Fruit fly (Drosophila melanogaster): Measurements from ENCODE around the gene CG2150.

Gene CG2150

dm6 chr3R:31758587-31759167 lies 5.9 kb downstream of the CG2150 start, which contains the start of gene CG2187 (continued):
- TF ChIP-seq Hmx (GFP tag; optimal IDR thresholded peaks at IDR 0.05) (no peak), bbx (GFP tag; IDR thresholded peaks at IDR 0.05; ENCODE audit: partially characterized antibody) (no peak), klu (GFP tag; IDR thresholded peaks at IDR 0.05) (no peak), CG31365 (tag; optimal IDR thresholded peaks at IDR 0.05) (no peak), CG10274 (GFP tag; optimal IDR thresholded peaks at IDR 0.05) (no peak), CG4282 (GFP tag; optimal IDR thresholded peaks at IDR 0.05) (no peak), CG2129 (GFP tag; IDR thresholded peaks at IDR 0.05; ENCODE audit: partially characterized antibody) (no peak), mld (GFP tag; IDR thresholded peaks at IDR 0.05; ENCODE audit: partially characterized antibody) (no peak), sqz (GFP tag; optimal IDR thresholded peaks at IDR 0.05) (no peak), Doc2 (GFP tag; IDR thresholded peaks at IDR 0.05) (no peak), br (optimal IDR thresholded peaks at IDR 0.05) (no peak), Mes4 (GFP tag; optimal IDR thresholded peaks at IDR 0.05) (no peak), CG9876 (GFP tag; optimal IDR thresholded peaks at IDR 0.05) (no peak), BEAF-32 (GFP tag; optimal IDR thresholded peaks at IDR 0.05) (no peak), Dek (tag; optimal IDR thresholded peaks at IDR 0.05) (no peak), disco-r (GFP tag; optimal IDR thresholded peaks at IDR 0.05) (no peak), Hr78 (GFP tag; optimal IDR thresholded peaks at IDR 0.05) (peak in 1 of 2 experiments; percentile 9), CG15073 (GFP tag; optimal IDR thresholded peaks at IDR 0.05) (no peak), scrt (GFP tag; optimal IDR thresholded peaks at IDR 0.05) (no peak), CG6683 (GFP tag; optimal IDR thresholded peaks at IDR 0.05) (no peak), Optix (GFP tag; IDR thresholded peaks at IDR 0.05) (no peak), bab2 (GFP tag; optimal IDR thresholded peaks at IDR 0.05) (no peak), CG16863 (GFP tag; optimal IDR thresholded peaks at IDR 0.05) (no peak), Camta (GFP tag; optimal IDR thresholded peaks at IDR 0.05) (no peak), CG15011 (GFP tag; optimal IDR thresholded peaks at IDR 0.05) (no peak), CG17612 (GFP tag; IDR thresholded peaks at IDR 0.05) (no peak), Taf1 (GFP tag; IDR thresholded peaks at IDR 0.05) (no peak), phol (tag; optimal IDR thresholded peaks at IDR 0.05) (no peak), Fer3 (tag; optimal IDR thresholded peaks at IDR 0.05) (peak; percentile 17), Ptx1 (GFP tag; IDR thresholded peaks at IDR 0.05) (no peak), CG1832 (GFP tag; optimal IDR thresholded peaks at IDR 0.05) (no peak), cas (GFP tag; IDR thresholded peaks at IDR 0.05) (no peak), CG10366 (GFP tag; IDR thresholded peaks at IDR 0.05) (no peak), HHEX (GFP tag; optimal IDR thresholded peaks at IDR 0.05) (peak; percentile 11), dmrt99B (tag; optimal IDR thresholded peaks at IDR 0.05) (no peak), Lim3 (GFP tag; IDR thresholded peaks at IDR 0.05) (no peak), pfk (GFP tag; optimal IDR thresholded peaks at IDR 0.05) (no peak), Hr51 (GFP tag; optimal IDR thresholded peaks at IDR 0.05) (no peak), zfh2 (GFP tag; optimal IDR thresholded peaks at IDR 0.05) (no peak), CG15479 (GFP tag; optimal IDR thresholded peaks at IDR 0.05) (peak; percentile 27), vnd (GFP tag; IDR thresholded peaks at IDR 0.05; ENCODE audit: partially characterized antibody) (no peak), dan (GFP tag; IDR thresholded peaks at IDR 0.05) (no peak), NFAT (GFP tag; IDR thresholded peaks at IDR 0.05) (no peak), MESR4 (GFP tag; optimal IDR thresholded peaks at IDR 0.05) (no peak), CG17568 (GFP tag; optimal IDR thresholded peaks at IDR 0.05) (no peak), trh (GFP tag; optimal IDR thresholded peaks at IDR 0.05) (no peak), Tbp (GFP tag; optimal IDR thresholded peaks at IDR 0.05) (no peak), CG10543 (GFP tag; optimal IDR thresholded peaks at IDR 0.05) (no peak), CG1024 (GFP tag; IDR thresholded peaks at IDR 0.05) (no peak), CG1529 (GFP tag; optimal IDR thresholded peaks at IDR 0.05) (no peak), wdn (GFP tag; IDR thresholded peaks at IDR 0.05) (no peak)

Data from whole organism, embryonic.